Worm (Caenorhabditis elegans): Measurements from ENCODE around the gene K01A2.6.

ce11 chrII:290282-290681 lies 9.5 kb upstream of the K01A2.6 start, which contains the start of gene djr-1.1:
- TF ChIP-seq blmp-1 (tag; optimal IDR thresholded peaks at IDR 0.05) (no peak), dpl-1 (GFP tag; optimal IDR thresholded peaks at IDR 0.05) (no peak), skn-1 (tag; optimal IDR thresholded peaks at IDR 0.05) (no peak), mdl-1 (tag; optimal IDR thresholded peaks at IDR 0.05) (no peak), lin-39 (tag; optimal IDR thresholded peaks at IDR 0.05) (no peak), ztf-4 (tag; optimal IDR thresholded peaks at IDR 0.05) (no peak)
